Fruit fly (Drosophila melanogaster): ENCODE data around the gene CG15211.

The CG15211 gene

dm6 chrX:10737422-10738150 lies 34.8 kb upstream of the CG15211 start (continued):
- TF ChIP-seq CG9727 (GFP tag; optimal IDR thresholded peaks at IDR 0.05) (peak; percentile 73), z (GFP tag; IDR thresholded peaks at IDR 0.05) (peak; percentile 57; the same call in 1 of the 3 replicates), Deaf1 (tag; optimal IDR thresholded peaks at IDR 0.05) (peak; percentile 87), lov (optimal IDR thresholded peaks at IDR 0.05) (no peak), lov (GFP tag; IDR thresholded peaks at IDR 0.05) (peak; percentile 77; the same call in 2 of the 3 replicates), mld (GFP tag; IDR thresholded peaks at IDR 0.05; ENCODE audit: partially characterized antibody) (no peak), bsh (GFP tag; optimal IDR thresholded peaks at IDR 0.05) (peak; percentile 49 to 95), CG4404 (GFP tag; IDR thresholded peaks at IDR 0.05) (peak; percentile 49), CG11695 (GFP tag; IDR thresholded peaks at IDR 0.05) (peak; percentile 80), CG11093 (GFP tag; IDR thresholded peaks at IDR 0.05) (peak; percentile 80; the same call in 2 of the 3 replicates), her (GFP tag; optimal IDR thresholded peaks at IDR 0.05) (peak; percentile 62), chinmo (GFP tag; IDR thresholded peaks at IDR 0.05; ENCODE audit: partially characterized antibody) (no peak), Xrp1 (GFP tag; IDR thresholded peaks at IDR 0.05) (peak; percentile 90), yki (optimal IDR thresholded peaks at IDR 0.05) (no peak), Ada2b (GFP tag; IDR thresholded peaks at IDR 0.05) (peak; percentile 85), Sry-δ (GFP tag; optimal IDR thresholded peaks at IDR 0.05) (peak; percentile 49), CG14965 (GFP tag; optimal IDR thresholded peaks at IDR 0.05; ENCODE audit: borderline replicate concordance) (no peak), Stat92E (GFP tag; optimal IDR thresholded peaks at IDR 0.05) (no peak), CG10543 (GFP tag; optimal IDR thresholded peaks at IDR 0.05) (peak; percentile 61), eyg (GFP tag; optimal IDR thresholded peaks at IDR 0.05) (peak; percentile 83), Bdp1 (GFP tag; optimal IDR thresholded peaks at IDR 0.05) (peak; percentile 72), mirr (GFP tag; optimal IDR thresholded peaks at IDR 0.05) (peak; percentile 43), Fer2 (tag; optimal IDR thresholded peaks at IDR 0.05) (peak; percentile 65), Fer1 (GFP tag; optimal IDR thresholded peaks at IDR 0.05) (peak; percentile 89), CG8359 (GFP tag; optimal IDR thresholded peaks at IDR 0.05; ENCODE audit: borderline replicate concordance) (peak; percentile 42), HLHmδ (GFP tag; optimal IDR thresholded peaks at IDR 0.05) (no peak)

dm6 chrX:10738151-10738430 lies 34.2 kb upstream of the CG15211 start:
- TF ChIP-seq so (GFP tag; IDR thresholded peaks at IDR 0.05) (0 out of 3 replicates have a peak, but pooled peaks have one; percentile 24), CrebB (tag; optimal IDR thresholded peaks at IDR 0.05) (no peak), CG13287 (GFP tag; IDR thresholded peaks at IDR 0.05; ENCODE audit: partially characterized antibody) (no peak), cg (GFP tag; optimal IDR thresholded peaks at IDR 0.05) (peak; percentile 6), stc (GFP tag; IDR thresholded peaks at IDR 0.05) (no peak), CG13894 (tag; optimal IDR thresholded peaks at IDR 0.05) (peak; percentile 62), Sin3A (optimal IDR thresholded peaks at IDR 0.05) (no peak), Dad (GFP tag; optimal IDR thresholded peaks at IDR 0.05) (no peak), chinmo (GFP tag; IDR thresholded peaks at IDR 0.05; ENCODE audit: partially characterized antibody) (no peak), Awh (GFP tag; IDR thresholded peaks at IDR 0.05) (no peak), inv (GFP tag; IDR thresholded peaks at IDR 0.05; ENCODE audit: partially characterized antibody) (no peak), zfh1 (GFP tag; IDR thresholded peaks at IDR 0.05) (no peak), CG7839 (tag; optimal IDR thresholded peaks at IDR 0.05) (no peak), CG33213 (GFP tag; optimal IDR thresholded peaks at IDR 0.05) (no peak), sim (GFP tag; IDR thresholded peaks at IDR 0.05) (no peak), ato (GFP tag; IDR thresholded peaks at IDR 0.05; ENCODE audit: partially characterized antibody) (no peak), CG34376 (GFP tag; optimal IDR thresholded peaks at IDR 0.05) (no peak), Atf3 (GFP tag; optimal IDR thresholded peaks at IDR 0.05) (no peak), HmgZ (tag; optimal IDR thresholded peaks at IDR 0.05) (no peak), CG12071 (GFP tag; optimal IDR thresholded peaks at IDR 0.05) (no peak), Neu2 (GFP tag; optimal IDR thresholded peaks at IDR 0.05; ENCODE audit: borderline replicate concordance) (no peak), Med (GFP tag) (peak; percentile 61), abd-A (tag; optimal IDR thresholded peaks at IDR 0.05) (peak; percentile 90), zen2 (GFP tag; IDR thresholded peaks at IDR 0.05; ENCODE audit: partially characterized antibody) (no peak), NK7.1 (GFP tag; optimal IDR thresholded peaks at IDR 0.05) (no peak), Gug (GFP tag; IDR thresholded peaks at IDR 0.05) (no peak)
